Worm (Caenorhabditis elegans) whole organism, L2 larva: ENCODE results near the gene mct-3.

Experiments
- aly-2 ChIP-seq: fragments of 150-350 bp; optimal IDR thresholded peaks from 2 replicates; lab custom pipeline; 2014; ENCODE audit warnings: missing biosample characterization, missing genetic modification characterization
- ama-1 ChIP-seq: fragments of 150-350 bp; optimal IDR thresholded peaks from 2 replicates; lab custom pipeline; 2018; ENCODE audit warnings: inconsistent platforms
- blmp-1 ChIP-seq: sonication (generic microtip); optimal IDR thresholded peaks from 2 replicates; lab custom pipeline; 2017; ENCODE audit warnings: missing genetic modification characterization, mild to moderate bottlenecking, missing compliant biosample characterization, antibody characterized with exemption, moderate library complexity; ENCODE audit not compliant: insufficient read depth
- ceh-82 ChIP-seq: fragments of 150-350 bp; optimal IDR thresholded peaks from 2 replicates; lab custom pipeline; 2014; ENCODE audit warnings: missing biosample characterization, missing genetic modification characterization
- elt-3 ChIP-seq: sonication (generic microtip); optimal IDR thresholded peaks from 2 replicates; lab custom pipeline; 2017; ENCODE audit warnings: missing biosample characterization, missing genetic modification characterization
- gmeb-1 ChIP-seq: fragments of 150-350 bp; optimal IDR thresholded peaks from 2 replicates; lab custom pipeline; 2014; ENCODE audit warnings: missing biosample characterization, missing genetic modification characterization
- nhr-77 ChIP-seq: fragments of 150-350 bp; optimal IDR thresholded peaks from 2 replicates; lab custom pipeline; 2014; ENCODE audit warnings: missing biosample characterization, missing genetic modification characterization
- unc-39 ChIP-seq: fragments of 150-350 bp; optimal IDR thresholded peaks from 2 replicates; lab custom pipeline; 2014; ENCODE audit warnings: missing biosample characterization, missing genetic modification characterization

ce11 chrX:13875913-13876312 lies 23.2 kb downstream of the mct-3 start:
- TF ChIP-seq gmeb-1 (tag; lab: Kevin White, UChicago) (no peak), elt-3 (tag; lab: Kevin White, UChicago) (no peak), aly-2 (tag; lab: Kevin White, UChicago) (no peak), ceh-82 (tag; lab: Kevin White, UChicago) (no peak), unc-39 (tag; lab: Kevin White, UChicago) (no peak), nhr-77 (no peak), blmp-1 (no peak), ama-1 (lab: Kevin White, UChicago) (no peak)
